Fruit fly (Drosophila melanogaster): ENCODE measurements around the gene CG13731.

dm6 chr3L:17383285-17383684 is 5.5 kb downstream of the CG13731 start:
- TF ChIP-seq bab1 (GFP tag; optimal IDR thresholded peaks at IDR 0.05): no peak
- no peak for TF ChIP-seq Hr96 (GFP tag; optimal IDR thresholded peaks at IDR 0.05)
- TF ChIP-seq kay (GFP tag; ENCODE audit: borderline replicate concordance): no peak
- TF ChIP-seq CG7101 (tag; optimal IDR thresholded peaks at IDR 0.05): no peak
- TF ChIP-seq Crg-1 (GFP tag; optimal IDR thresholded peaks at IDR 0.05): no peak
- no peak for TF ChIP-seq CG12768 (GFP tag; optimal IDR thresholded peaks at IDR 0.05)
- no peak for TF ChIP-seq CG14711 (tag; optimal IDR thresholded peaks at IDR 0.05)
- TF ChIP-seq tj (GFP tag; optimal IDR thresholded peaks at IDR 0.05): no peak
- TF ChIP-seq cic (GFP tag; optimal IDR thresholded peaks at IDR 0.05): no peak
- no peak for TF ChIP-seq CG7045 (GFP tag; optimal IDR thresholded peaks at IDR 0.05)

Measured in whole organism, adult.